Worm (Caenorhabditis elegans) whole organism, young adult: ENCODE results near the gene fbxb-79.
"Not testable (repeated sequence)": the region's sequence is repeated elsewhere in the genome, so short reads cannot be mapped to it uniquely, and the experiment has no call there.

Experiments used
- F39B2.1 ChIP-seq: fragments of 200-800 bp; sonication (Bioruptor generic); IDR thresholded peaks from 2 replicates; pipeline ENCODE4 v1.3.6; 2022; ENCODE audit warnings: missing genetic modification reagents, missing genetic modification characterization, missing compliant biosample characterization
- Y79H2A.3 ChIP-seq: fragments of 200-800 bp; sonication (Bioruptor generic); conservative IDR thresholded peaks from 2 replicates; pipeline ENCODE4 v1.3.6; 2022; ENCODE audit warnings: missing genetic modification reagents, missing genetic modification characterization, missing compliant biosample characterization
- atf-7 ChIP-seq: sonication (generic microtip); optimal IDR thresholded peaks from 2 replicates; lab custom pipeline; 2017; ENCODE audit warnings: mild to moderate bottlenecking, missing genetic modification characterization, missing compliant biosample characterization
- attf-5 ChIP-seq: fragments of 200-800 bp; sonication (Bioruptor generic); optimal IDR thresholded peaks from 2 replicates; lab custom pipeline; 2018; ENCODE audit warnings: mild to moderate bottlenecking, missing genetic modification characterization, missing compliant biosample characterization
- egl-18 ChIP-seq: fragments of 200-800 bp; sonication (Bioruptor generic); IDR thresholded peaks from 2 replicates; pipeline ENCODE4 v1.3.6; 2022; ENCODE audit warnings: missing genetic modification reagents, missing genetic modification characterization, missing compliant biosample characterization
- nfya-1 ChIP-seq: sonication (generic microtip); optimal IDR thresholded peaks from 2 replicates; lab custom pipeline; 2017; ENCODE audit warnings: antibody characterized with exemption, missing compliant biosample characterization, missing genetic modification characterization, borderline replicate concordance; ENCODE audit not compliant: insufficient read depth
- nfyb-1 ChIP-seq: fragments of 200-800 bp; sonication (Bioruptor generic); IDR thresholded peaks from 2 replicates; pipeline ENCODE4 v1.3.6; 2022; ENCODE audit warnings: missing genetic modification reagents, missing genetic modification characterization, missing compliant biosample characterization
- pha-4 ChIP-seq: fragments of 150-350 bp; sonication (generic microtip); optimal IDR thresholded peaks from 2 replicates; lab custom pipeline; 2014; ENCODE audit warnings: missing biosample characterization, missing genetic modification reagents, missing genetic modification characterization
- snpc-3.4 ChIP-seq: sonication (generic microtip); optimal IDR thresholded peaks from 2 replicates; lab custom pipeline; 2017; ENCODE audit warnings: missing genetic modification characterization, mild to moderate bottlenecking, missing compliant biosample characterization, antibody characterized with exemption, moderate library complexity, missing genotype, missing genetic modification reagents
- snpc-4 ChIP-seq, 5 experiments: fragments of 150-350 bp in 1 of 5; sonication (generic microtip) in 4 of 5; optimal IDR thresholded peaks; 2 replicates each; lab custom pipeline; 2014 to 2018; ENCODE audit warnings: missing genetic modification characterization in 5 of 5, missing biosample characterization in 3 of 5, antibody characterized with exemption in 2 of 5, mild to moderate bottlenecking in 2 of 5, missing compliant biosample characterization in 2 of 5, missing genotype in 2 of 5, moderate library complexity in 2 of 5, missing genetic modification reagents in 1 of 5
- unc-130 ChIP-seq: sonication (generic microtip); optimal IDR thresholded peaks from 2 replicates; lab custom pipeline; 2016; ENCODE audit warnings: missing genetic modification reagents, missing genetic modification characterization, missing compliant biosample characterization
- ztf-6 ChIP-seq: fragments of 200-800 bp; sonication (Bioruptor generic); IDR thresholded peaks from 2 replicates; pipeline ENCODE4 v1.3.6; 2022; ENCODE audit warnings: missing genetic modification reagents, missing genetic modification characterization, missing compliant biosample characterization

DNA sequence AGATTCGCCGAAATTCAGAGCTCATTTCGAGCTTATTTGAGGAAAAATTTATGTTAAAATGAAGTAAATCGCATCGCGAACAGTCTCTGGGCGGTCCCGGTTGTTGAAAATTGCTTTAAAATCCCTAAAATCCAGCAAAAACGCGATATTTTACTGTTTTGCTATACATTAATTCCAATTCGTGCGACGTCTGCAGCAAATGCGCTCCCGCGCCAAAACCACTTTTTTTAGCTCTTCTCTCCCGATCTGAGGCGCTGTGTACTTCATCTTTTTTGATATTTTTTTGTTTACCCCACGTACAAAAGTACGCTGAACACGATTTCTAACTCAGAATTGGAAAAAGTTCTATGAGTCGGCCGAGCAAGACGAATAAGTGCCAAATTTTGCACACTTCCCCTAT, 9.7 kb upstream of the fbxb-79 start, which contains the start of gene R07H5.16:
- not testable (repeated sequence) for TF ChIP-seq pha-4 (tag; lab: Kevin White, UChicago); ztf-6; attf-5 (GFP tag; lab: Kevin White, UChicago); unc-130; snpc-3.4; nfya-1 (tag; lab: Kevin White, UChicago); snpc-4 (GFP tag; optimal IDR thresholded peaks at IDR 0.05; lab: Kevin White, UChicago); snpc-4 (tag; optimal IDR thresholded peaks at IDR 0.05; lab: Kevin White, UChicago); egl-18 (GFP tag; lab: Robert Waterston, UW); atf-7 (tag; lab: Kevin White, UChicago); nfyb-1 (GFP tag; lab: Robert Waterston, UW); Y79H2A.3 (GFP tag; lab: Robert Waterston, UW); F39B2.1 (GFP tag; lab: Robert Waterston, UW)
